Fruit fly (Drosophila melanogaster) whole organism, embryonic: Measurements from ENCODE around the gene Tango1.

Source experiments
- CG11247 ChIP-seq: fragments of 200-800 bp; sonication (Bioruptor generic); IDR thresholded peaks from 2 replicates; pipeline ENCODE4 v1.3.6; 2022; ENCODE audit warnings: missing biosample characterization, missing genetic modification characterization
- CG12744 ChIP-seq: fragments of 200-800 bp; sonication (Bioruptor generic); optimal IDR thresholded peaks from 2 replicates; lab custom pipeline; 2016; ENCODE audit warnings: missing biosample characterization, missing genetic modification characterization
- CG13424 ChIP-seq: fragments of 200-800 bp; sonication (Bioruptor generic); optimal IDR thresholded peaks from 2 replicates; lab custom pipeline; 2019; ENCODE audit warnings: missing biosample characterization, mild to moderate bottlenecking, missing genetic modification characterization, moderate library complexity
- CG16815 ChIP-seq: fragments of 200-800 bp; sonication (Bioruptor generic); optimal IDR thresholded peaks from 3 replicates; lab custom pipeline; 2017; ENCODE audit warnings: missing biosample characterization, mild to moderate bottlenecking, missing genetic modification characterization
- CG17802 ChIP-seq: fragments of 200-800 bp; sonication (Bioruptor generic); optimal IDR thresholded peaks from 2 replicates; lab custom pipeline; 2018; ENCODE audit warnings: missing biosample characterization, mild to moderate bottlenecking, missing genetic modification characterization, moderate library complexity
- CG18011 ChIP-seq: fragments of 200-800 bp; sonication (Bioruptor generic); optimal IDR thresholded peaks from 2 replicates; lab custom pipeline; 2017; ENCODE audit warnings: missing biosample characterization, missing genetic modification characterization, mild to moderate bottlenecking, moderate library complexity, missing genotype
- CG2678 ChIP-seq: fragments of 200-800 bp; sonication (Bioruptor generic); optimal IDR thresholded peaks from 3 replicates; lab custom pipeline; 2019; ENCODE audit warnings: missing biosample characterization, mild to moderate bottlenecking, missing genetic modification characterization, moderate library complexity
- CG30403 ChIP-seq: fragments of 200-800 bp; sonication (Bioruptor generic); optimal IDR thresholded peaks from 3 replicates; lab custom pipeline; 2016; ENCODE audit warnings: missing biosample characterization, missing genetic modification characterization
- CG31365 ChIP-seq: fragments of 200-800 bp; sonication (Bioruptor generic); optimal IDR thresholded peaks from 2 replicates; lab custom pipeline; 2018; ENCODE audit warnings: missing biosample characterization, mild to moderate bottlenecking, missing genetic modification characterization
- CG32767 ChIP-seq: fragments of 200-800 bp; sonication (Bioruptor generic); IDR thresholded peaks from 2 replicates; pipeline ENCODE4 v1.3.6; 2022; ENCODE audit warnings: missing biosample characterization, missing genetic modification characterization
- CG33557 ChIP-seq: fragments of 200-800 bp; sonication (Bioruptor generic); optimal IDR thresholded peaks from 2 replicates; lab custom pipeline; 2019; ENCODE audit warnings: missing biosample characterization, mild to moderate bottlenecking, missing genetic modification characterization, moderate library complexity
- CG3847 ChIP-seq: fragments of 200-800 bp; sonication (Bioruptor generic); IDR thresholded peaks from 2 replicates; pipeline ENCODE4 v1.3.6; 2022; ENCODE audit warnings: missing biosample characterization, missing genetic modification characterization
- CG4282 ChIP-seq: fragments of 200-800 bp; sonication (Bioruptor generic); optimal IDR thresholded peaks from 2 replicates; lab custom pipeline; 2016; ENCODE audit warnings: missing biosample characterization, missing genetic modification characterization
- CG8924 ChIP-seq: fragments of 200-800 bp; optimal IDR thresholded peaks from 3 replicates; lab custom pipeline; 2019; ENCODE audit warnings: missing biosample characterization, mild to moderate bottlenecking, missing genetic modification characterization, moderate library complexity
- CG9437 ChIP-seq: fragments of 200-800 bp; sonication (Bioruptor generic); optimal IDR thresholded peaks from 2 replicates; lab custom pipeline; 2018; ENCODE audit warnings: missing biosample characterization, mild to moderate bottlenecking, missing genetic modification characterization
- CG9727 ChIP-seq: fragments of 200-800 bp; sonication (Bioruptor generic); optimal IDR thresholded peaks from 3 replicates; lab custom pipeline; 2017; ENCODE audit warnings: missing biosample characterization, mild to moderate bottlenecking, missing genetic modification characterization
- CG9932 ChIP-seq: fragments of 200-800 bp; sonication (Bioruptor generic); IDR thresholded peaks from 2 replicates; pipeline ENCODE4 v1.3.6; 2022; ENCODE audit warnings: missing biosample characterization, missing genetic modification characterization
- Doc2 ChIP-seq: fragments of 200-800 bp; sonication (Bioruptor generic); IDR thresholded peaks from 2 replicates; pipeline ENCODE4 v1.3.6; 2022; ENCODE audit warnings: missing biosample characterization, missing genetic modification characterization
- Ets97D ChIP-seq: fragments of 200-800 bp; sonication (Bioruptor generic); optimal IDR thresholded peaks from 3 replicates; lab custom pipeline; 2016; ENCODE audit warnings: missing biosample characterization, missing genetic modification characterization
- Hmx ChIP-seq: fragments of 200-800 bp; sonication (Bioruptor generic); optimal IDR thresholded peaks from 2 replicates; lab custom pipeline; 2016; ENCODE audit warnings: missing biosample characterization, missing genetic modification characterization
- Hr3 ChIP-seq: fragments of 200-800 bp; sonication (Bioruptor generic); optimal IDR thresholded peaks from 3 replicates; lab custom pipeline; 2016; ENCODE audit warnings: missing biosample characterization, missing genetic modification characterization
- Hr78 ChIP-seq, 2 experiments: fragments of 200-800 bp in 1 of 2; fragments of >200 bp in 1 of 2; sonication (Bioruptor generic) in 1 of 2; optimal IDR thresholded peaks; 2 replicates each; lab custom pipeline; 2017 to 2019; ENCODE audit warnings: missing biosample characterization in 2 of 2, missing genetic modification characterization in 2 of 2, mild to moderate bottlenecking in 1 of 2, moderate library complexity in 1 of 2
- Kr ChIP-seq: fragments of 200-800 bp; sonication (Bioruptor generic); optimal IDR thresholded peaks from 2 replicates; lab custom pipeline; 2017; ENCODE audit warnings: missing biosample characterization, mild to moderate bottlenecking, missing genetic modification characterization
- Lpt ChIP-seq: fragments of >200 bp; optimal IDR thresholded peaks from 2 replicates; lab custom pipeline; 2018; ENCODE audit warnings: missing biosample characterization, missing genetic modification characterization
- MBD-R2 ChIP-seq: fragments of 200-800 bp; sonication (Bioruptor generic); IDR thresholded peaks from 2 replicates; pipeline ENCODE4 v1.3.6; 2022; ENCODE audit warnings: missing biosample characterization, missing genetic modification characterization
- MESR4 ChIP-seq: fragments of 200-800 bp; sonication (Bioruptor generic); optimal IDR thresholded peaks from 2 replicates; lab custom pipeline; 2018; ENCODE audit warnings: missing biosample characterization, mild to moderate bottlenecking, missing genetic modification characterization, moderate library complexity
- Mes4 ChIP-seq: fragments of 200-800 bp; sonication (Bioruptor generic); optimal IDR thresholded peaks from 2 replicates; lab custom pipeline; 2016; ENCODE audit warnings: missing biosample characterization, missing genetic modification characterization
- Stat92E ChIP-seq, 3 experiments: fragments of >200 bp in 2 of 3; fragments of 200-800 bp in 1 of 3; sonication (Bioruptor generic) in 1 of 3; optimal IDR thresholded peaks; 2 replicates each; lab custom pipeline; 2017 to 2019; ENCODE audit warnings: missing biosample characterization in 3 of 3, missing genetic modification characterization in 3 of 3, mild to moderate bottlenecking in 1 of 3, moderate library complexity in 1 of 3
- TFAM ChIP-seq: fragments of 200-800 bp; sonication (Bioruptor generic); optimal IDR thresholded peaks from 2 replicates; lab custom pipeline; 2017; ENCODE audit warnings: missing biosample characterization, missing genetic modification characterization, inconsistent platforms
- az2 ChIP-seq: fragments of 200-800 bp; sonication (Bioruptor generic); optimal IDR thresholded peaks from 3 replicates; lab custom pipeline; 2016; ENCODE audit warnings: missing biosample characterization, missing genetic modification characterization
- bab2 ChIP-seq: fragments of 200-800 bp; sonication (Bioruptor generic); optimal IDR thresholded peaks from 2 replicates; lab custom pipeline; 2016; ENCODE audit warnings: missing biosample characterization, missing genetic modification characterization
- da ChIP-seq: fragments of 200-800 bp; sonication (Bioruptor generic); optimal IDR thresholded peaks from 2 replicates; lab custom pipeline; 2016; ENCODE audit warnings: missing biosample characterization, missing genetic modification characterization
- esg ChIP-seq: fragments of 200-800 bp; sonication (Bioruptor generic); conservative IDR thresholded peaks from 2 replicates; pipeline ENCODE4 v1.3.6; 2022; ENCODE audit warnings: missing biosample characterization, missing genetic modification characterization
- grn ChIP-seq: fragments of 200-800 bp; sonication (Bioruptor generic); optimal IDR thresholded peaks from 3 replicates; lab custom pipeline; 2017; ENCODE audit warnings: missing biosample characterization, missing genetic modification characterization
- kah ChIP-seq: fragments of 200-800 bp; sonication (Bioruptor generic); optimal IDR thresholded peaks from 2 replicates; lab custom pipeline; 2018; ENCODE audit warnings: missing biosample characterization, mild to moderate bottlenecking, missing genetic modification characterization
- oc ChIP-seq: fragments of 200-800 bp; sonication (Bioruptor generic); optimal IDR thresholded peaks from 2 replicates; lab custom pipeline; 2018; ENCODE audit warnings: missing biosample characterization, mild to moderate bottlenecking, missing genetic modification characterization, moderate library complexity
- odd ChIP-seq: fragments of 200-800 bp; sonication (Bioruptor generic); optimal IDR thresholded peaks from 2 replicates; lab custom pipeline; 2017; ENCODE audit warnings: missing biosample characterization, mild to moderate bottlenecking, missing genetic modification characterization
- onecut ChIP-seq: fragments of 200-800 bp; sonication (Bioruptor generic); IDR thresholded peaks from 2 replicates; pipeline ENCODE4 v1.3.6; 2022; ENCODE audit warnings: missing biosample characterization, missing genetic modification characterization
- pan ChIP-seq, 4 experiments: fragments of >200 bp in 3 of 4; fragments of 200-800 bp in 1 of 4; sonication (Bioruptor generic) in 1 of 4; optimal IDR thresholded peaks in 3 of 4; IDR thresholded peaks in 1 of 4; 2 replicates each; pipeline versions ENCODE4 v1.3.6 to Lab custom; 2017 to 2022; ENCODE audit warnings: missing biosample characterization in 2 of 4, missing genetic modification characterization in 2 of 4, mixed read lengths in 1 of 4
- sc ChIP-seq, 3 experiments: fragments of >200 bp in 2 of 3; fragments of 200-800 bp in 1 of 3; sonication (Bioruptor generic) in 1 of 3; optimal IDR thresholded peaks; 2 replicates in 2 of 3; 3 replicates in 1 of 3; lab custom pipeline; 2017; ENCODE audit warnings: mild to moderate bottlenecking in 1 of 3, missing biosample characterization in 1 of 3, missing genetic modification characterization in 1 of 3, missing genetic modification reagents in 1 of 3
- seq ChIP-seq: fragments of 200-800 bp; sonication (Bioruptor generic); IDR thresholded peaks from 2 replicates; pipeline ENCODE4 v1.3.6; 2022; ENCODE audit warnings: missing biosample characterization, missing genetic modification characterization
- sim ChIP-seq: fragments of 200-800 bp; sonication (Bioruptor generic); IDR thresholded peaks from 2 replicates; pipeline ENCODE4 v1.3.6; 2022; ENCODE audit warnings: missing biosample characterization, missing genetic modification characterization
- slbo ChIP-seq: fragments of 200-800 bp; sonication (Bioruptor generic); IDR thresholded peaks from 2 replicates; pipeline ENCODE4 v1.3.6; 2022; ENCODE audit warnings: missing biosample characterization, missing genetic modification characterization
- sqz ChIP-seq: fragments of 200-800 bp; sonication (Bioruptor generic); optimal IDR thresholded peaks from 3 replicates; lab custom pipeline; 2018; ENCODE audit warnings: missing biosample characterization, mild to moderate bottlenecking, missing genetic modification characterization
- tin ChIP-seq: fragments of 200-800 bp; sonication (Bioruptor generic); optimal IDR thresholded peaks from 3 replicates; lab custom pipeline; 2016; ENCODE audit warnings: missing biosample characterization, missing genetic modification characterization
- tna ChIP-seq: fragments of 200-800 bp; sonication (Bioruptor generic); IDR thresholded peaks from 2 replicates; pipeline ENCODE4 v1.3.6; 2022; ENCODE audit warnings: missing biosample characterization, missing genetic modification characterization; ENCODE audit not compliant: partially characterized antibody
- toy ChIP-seq: fragments of 200-800 bp; sonication (Bioruptor generic); IDR thresholded peaks from 2 replicates; pipeline ENCODE4 v1.3.6; 2022; ENCODE audit warnings: missing biosample characterization, missing genetic modification characterization
- zfh2 ChIP-seq: fragments of 200-800 bp; sonication (Bioruptor generic); optimal IDR thresholded peaks from 2 replicates; lab custom pipeline; 2016; ENCODE audit warnings: missing biosample characterization, missing genetic modification characterization

Gene Tango1

dm6 chr2L:6696229-6696628, 47.0 kb downstream of the Tango1 start:
- no peak for TF ChIP-seq MBD-R2 (GFP tag; lab: Robert Waterston, UW)
- TF ChIP-seq grn (GFP tag; lab: Kevin White, UChicago) = peak; percentile 94
- TF ChIP-seq bab2 (GFP tag; lab: Kevin White, UChicago) = no peak
- no peak for TF ChIP-seq CG13424 (tag; lab: Kevin White, UChicago)
- TF ChIP-seq oc (tag; lab: Kevin White, UChicago) = peak; percentile 43
- peak in 1 of 3 experiments; percentile 79 for TF ChIP-seq Stat92E (GFP tag; optimal IDR thresholded peaks at IDR 0.05; lab: Kevin White, UChicago)
- TF ChIP-seq kah (GFP tag; lab: Kevin White, UChicago) = no peak

DNA sequence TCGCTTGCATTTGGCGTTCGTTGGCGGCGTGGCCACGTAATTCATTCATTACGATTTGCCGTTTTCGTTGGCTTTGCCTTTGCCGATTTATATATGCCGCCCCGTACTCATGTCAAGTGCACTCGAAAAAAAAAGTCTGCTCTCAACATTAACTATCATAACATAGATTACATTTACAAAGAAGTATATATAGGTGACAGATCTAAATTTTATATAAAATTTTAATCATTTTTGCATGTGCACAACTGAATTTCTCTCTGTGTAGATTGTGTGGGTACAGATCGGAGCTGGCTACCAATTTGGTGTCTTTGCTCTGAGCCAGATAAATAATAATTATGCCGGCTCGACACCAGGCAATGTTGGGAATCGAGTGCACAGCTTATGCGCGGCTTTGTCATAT, 49.2 kb downstream of the Tango1 start:
- TF ChIP-seq odd (GFP tag; lab: Kevin White, UChicago) = no peak
- 0 out of 2 replicates have a peak, but pooled peaks have one; percentile 34 for TF ChIP-seq CG11247 (GFP tag; lab: Robert Waterston, UW)
- no peak for TF ChIP-seq pan (optimal IDR thresholded peaks at IDR 0.05; lab: Kevin White, UChicago)
- peak in 1 of 2 experiments; percentile 78 for TF ChIP-seq pan (GFP tag; optimal IDR thresholded peaks at IDR 0.05 in 1 of 2, IDR thresholded peaks at IDR 0.05 in 1 of 2)
- TF ChIP-seq Kr = no peak
- TF ChIP-seq tin (GFP tag; lab: Kevin White, UChicago) = peak; percentile 19
- no peak for TF ChIP-seq Doc2 (GFP tag; lab: Robert Waterston, UW)
- TF ChIP-seq tna = no peak
- TF ChIP-seq CG8924 (tag; lab: Kevin White, UChicago) = peak; percentile 50
- no peak for TF ChIP-seq Lpt (GFP tag; lab: Kevin White, UChicago)
- TF ChIP-seq Hr3 (GFP tag; lab: Kevin White, UChicago) = peak; percentile 29
- TF ChIP-seq CG9727 (GFP tag; lab: Kevin White, UChicago) = peak; percentile 62
- peak; percentile 71 for TF ChIP-seq slbo (GFP tag; lab: Robert Waterston, UW)
- no peak for TF ChIP-seq Ets97D (GFP tag; lab: Kevin White, UChicago)
- TF ChIP-seq onecut (GFP tag; lab: Robert Waterston, UW) = no peak
- TF ChIP-seq esg (GFP tag; lab: Robert Waterston, UW) = peak; percentile 54
- no peak for TF ChIP-seq sqz (GFP tag; lab: Kevin White, UChicago)
- TF ChIP-seq CG16815 (GFP tag; lab: Kevin White, UChicago) = no peak
- TF ChIP-seq az2 (GFP tag; lab: Kevin White, UChicago) = peak; percentile 38
- TF ChIP-seq seq (GFP tag; lab: Robert Waterston, UW) = peak; percentile 63; the same call in 1 of the 2 replicates
- no peak for TF ChIP-seq CG33557 (GFP tag; lab: Kevin White, UChicago)
- no peak for TF ChIP-seq Mes4 (GFP tag; lab: Kevin White, UChicago)
- no peak for TF ChIP-seq sim (GFP tag; lab: Robert Waterston, UW)
- TF ChIP-seq MESR4 (GFP tag; lab: Kevin White, UChicago) = no peak
- no peak for TF ChIP-seq CG17802 (tag; lab: Kevin White, UChicago)
- no peak for TF ChIP-seq Hmx (GFP tag; lab: Kevin White, UChicago)
- TF ChIP-seq CG4282 (GFP tag; lab: Kevin White, UChicago) = no peak
- TF ChIP-seq CG18011 (GFP tag; lab: Kevin White, UChicago) = no peak
- TF ChIP-seq sc (optimal IDR thresholded peaks at IDR 0.05; lab: Kevin White, UChicago) = no peak
- no peak for TF ChIP-seq sc (GFP tag; optimal IDR thresholded peaks at IDR 0.05; lab: Kevin White, UChicago)
- peak; percentile 37; the same call in 1 of the 2 replicates for TF ChIP-seq CG9932
- peak; percentile 35 for TF ChIP-seq CG13424 (tag; lab: Kevin White, UChicago)
- peak; percentile 58 for TF ChIP-seq CG32767 (GFP tag; lab: Robert Waterston, UW)
- no peak for TF ChIP-seq Hr78 (GFP tag; optimal IDR thresholded peaks at IDR 0.05; lab: Kevin White, UChicago)
- TF ChIP-seq zfh2 (GFP tag; lab: Kevin White, UChicago) = peak; percentile 1
- TF ChIP-seq TFAM = no peak
- TF ChIP-seq CG2678 (tag; lab: Kevin White, UChicago) = peak; percentile 49
- TF ChIP-seq toy (GFP tag; lab: Robert Waterston, UW) = no peak
- TF ChIP-seq CG30403 = peak; percentile 49
- TF ChIP-seq CG9437 (GFP tag; lab: Kevin White, UChicago) = no peak
- TF ChIP-seq CG12744 (GFP tag; lab: Kevin White, UChicago) = no peak
- no peak for TF ChIP-seq CG31365 (tag; lab: Kevin White, UChicago)
- TF ChIP-seq CG3847 = no peak
- TF ChIP-seq da (GFP tag; lab: Kevin White, UChicago) = no peak
